Fruit fly (Drosophila melanogaster): ENCODE data around the gene path.

dm6 chr3L:9512560-9512959, 7.4 kb upstream of the path start, which contains the start of gene CG33703:
- TF ChIP-seq CG7045 (GFP tag; optimal IDR thresholded peaks at IDR 0.05) (no peak), CG33017 (tag; optimal IDR thresholded peaks at IDR 0.05) (no peak), Mnt (GFP tag; optimal IDR thresholded peaks at IDR 0.05) (no peak), cic (GFP tag; optimal IDR thresholded peaks at IDR 0.05) (no peak), tj (GFP tag; optimal IDR thresholded peaks at IDR 0.05) (no peak), cnc (optimal IDR thresholded peaks at IDR 0.05) (no peak)
